Worm (Caenorhabditis elegans) whole organism, early embryonic: ENCODE measurements around the gene str-38.
"Not testable (repeated sequence)": the region's sequence is repeated elsewhere in the genome, so short reads cannot be mapped to it uniquely, and the experiment has no call there.

Experiments used
- B0310.2 ChIP-seq: sonication (generic microtip); optimal IDR thresholded peaks from 2 replicates; lab custom pipeline; 2016; ENCODE audit warnings: mild to moderate bottlenecking, missing genetic modification characterization, missing compliant biosample characterization
- F13C5.2 ChIP-seq: sonication (generic microtip); optimal IDR thresholded peaks from 2 replicates; lab custom pipeline; 2017; ENCODE audit warnings: mild to moderate bottlenecking, missing genetic modification characterization, inconsistent platforms, missing compliant biosample characterization
- aly-1 ChIP-seq: sonication (generic microtip); optimal IDR thresholded peaks from 2 replicates; lab custom pipeline; 2016; ENCODE audit warnings: missing genetic modification characterization, missing compliant biosample characterization
- ama-1 ChIP-seq: fragments of 150-350 bp; optimal IDR thresholded peaks from 2 replicates; lab custom pipeline; 2014
- ceh-13 ChIP-seq: fragments of 200-800 bp; sonication (Bioruptor generic); optimal IDR thresholded peaks from 2 replicates; lab custom pipeline; 2018; ENCODE audit warnings: mild to moderate bottlenecking, missing genetic modification characterization, missing compliant biosample characterization
- ceh-36 ChIP-seq: sonication (generic microtip); optimal IDR thresholded peaks from 2 replicates; lab custom pipeline; 2016; ENCODE audit warnings: missing genetic modification characterization, inconsistent platforms, missing compliant biosample characterization
- ets-7 ChIP-seq: sonication (generic microtip); optimal IDR thresholded peaks from 2 replicates; lab custom pipeline; 2016; ENCODE audit warnings: missing genotype, missing genetic modification characterization, missing compliant biosample characterization
- flt-1 ChIP-seq: fragments of 200-800 bp; sonication (Bioruptor generic); IDR thresholded peaks from 2 replicates; pipeline ENCODE4 v1.3.6; 2022; ENCODE audit warnings: missing genetic modification characterization, missing compliant biosample characterization
- hmbx-1 ChIP-seq: sonication (generic microtip); optimal IDR thresholded peaks from 2 replicates; lab custom pipeline; 2016; ENCODE audit warnings: mild to moderate bottlenecking, missing genetic modification characterization, missing compliant biosample characterization
- hmg-4 ChIP-seq: fragments of 200-800 bp; sonication (Bioruptor generic); optimal IDR thresholded peaks from 2 replicates; lab custom pipeline; 2018; ENCODE audit warnings: mild to moderate bottlenecking, missing genetic modification characterization, missing compliant biosample characterization
- hnd-1 ChIP-seq: sonication (generic microtip); optimal IDR thresholded peaks from 2 replicates; lab custom pipeline; 2016; ENCODE audit warnings: missing genetic modification characterization, missing compliant biosample characterization
- pes-1 ChIP-seq: fragments of 200-800 bp; sonication (Bioruptor generic); IDR thresholded peaks from 2 replicates; pipeline ENCODE4 v1.3.6; 2022; ENCODE audit warnings: missing genetic modification reagents, missing genetic modification characterization, missing compliant biosample characterization
- scrt-1 ChIP-seq: fragments of 200-800 bp; sonication (Bioruptor generic); IDR thresholded peaks from 2 replicates; pipeline ENCODE4 v1.3.6; 2022; ENCODE audit warnings: missing genetic modification characterization, missing compliant biosample characterization
- sea-1 ChIP-seq: fragments of 200-800 bp; sonication (Bioruptor generic); conservative IDR thresholded peaks from 2 replicates; pipeline ENCODE4 v1.3.6; 2022; ENCODE audit warnings: missing genetic modification characterization, missing compliant biosample characterization
- tbx-11 ChIP-seq: fragments of 200-800 bp; sonication (Bioruptor generic); IDR thresholded peaks from 2 replicates; pipeline ENCODE4 v1.3.6; 2022; ENCODE audit warnings: missing genetic modification characterization, missing compliant biosample characterization
- tbx-37 ChIP-seq: fragments of 200-800 bp; sonication (Bioruptor generic); conservative IDR thresholded peaks from 2 replicates; pipeline ENCODE4 v1.3.6; 2022; ENCODE audit warnings: missing genetic modification reagents, missing genetic modification characterization, missing compliant biosample characterization
- tra-4 ChIP-seq: sonication (generic microtip); optimal IDR thresholded peaks from 2 replicates; lab custom pipeline; 2017; ENCODE audit warnings: missing genetic modification characterization, missing compliant biosample characterization

Gene str-38

DNA sequence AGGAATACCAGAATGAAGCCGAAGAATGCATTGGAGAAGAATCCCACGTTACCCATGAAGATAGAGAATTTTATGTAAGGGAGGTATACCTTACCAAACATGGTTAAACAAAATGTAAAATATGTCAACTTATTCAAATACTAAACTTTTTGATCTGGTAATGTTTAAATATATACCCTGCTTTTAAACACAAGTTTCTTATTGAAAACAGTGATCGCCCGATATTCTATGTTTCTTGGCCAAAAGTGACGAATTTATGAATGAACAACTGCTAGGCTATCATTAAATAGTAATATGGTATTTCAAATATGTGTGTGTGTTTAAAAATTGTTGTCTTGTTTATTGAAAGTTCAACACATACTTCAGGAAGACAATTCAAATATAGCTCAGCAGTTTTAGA, 16.2 kb upstream of the str-38 start, which contains the start of gene T23D5.8:
T23D5.8 (minus strand) TSS at position 101 of the 400 bp plus-strand sequence.
- TF ChIP-seq hmbx-1 (tag; lab: Kevin White, UChicago); hnd-1 (tag; lab: Kevin White, UChicago); flt-1 (GFP tag; lab: Robert Waterston, UW): not testable (repeated sequence)

DNA sequence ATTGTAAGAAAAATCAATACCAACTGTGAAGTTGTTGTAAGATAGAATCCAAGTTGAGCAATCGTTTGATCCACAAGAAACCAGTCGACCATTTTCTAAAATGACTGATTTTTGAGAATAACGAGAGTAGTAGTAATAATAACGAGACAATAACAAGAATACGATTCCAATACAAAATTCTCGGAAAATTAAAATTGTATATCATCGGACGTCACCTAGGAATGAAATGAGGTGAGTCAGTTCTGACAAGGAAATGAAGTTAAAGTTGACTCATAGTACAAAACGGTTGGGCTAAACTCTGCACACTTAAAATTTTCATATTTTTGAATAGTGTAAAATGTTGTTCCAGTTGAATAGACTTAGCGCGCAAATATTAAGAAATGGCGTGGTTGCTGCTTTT, 12.3 kb upstream of the str-38 start, which contains the start of gene str-19:
str-19 (minus strand) TSS at position 101 of the 400 bp plus-strand sequence.
- TF ChIP-seq ets-7 (tag; lab: Kevin White, UChicago); flt-1 (GFP tag; lab: Robert Waterston, UW); ama-1 (lab: Kevin White, UChicago): not testable (repeated sequence)

DNA sequence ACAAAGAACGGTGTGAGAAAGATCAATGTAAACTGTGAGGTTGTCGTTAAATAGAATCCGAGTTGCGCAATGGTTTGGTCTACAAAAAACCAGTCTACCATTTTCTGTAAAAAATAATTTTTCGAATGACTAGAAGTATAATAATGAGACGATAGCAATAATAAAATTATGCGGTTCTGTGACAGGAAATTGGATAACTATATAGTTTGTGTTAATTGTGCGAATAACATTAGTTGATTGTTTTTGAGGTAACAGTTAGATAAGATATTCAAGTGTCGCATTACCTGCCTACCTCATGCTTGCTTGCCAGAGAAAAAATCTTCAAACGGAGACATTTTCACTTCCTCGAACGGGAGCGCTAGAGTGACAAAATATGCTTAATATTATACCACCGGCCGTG, 9.7 kb upstream of the str-38 start, which contains the start of gene str-18:
str-18 (minus strand) TSS at position 101 of the 400 bp plus-strand sequence.
- TF ChIP-seq hmg-4 (GFP tag; lab: Kevin White, UChicago), result no peak

- TF ChIP-seq tbx-11 (GFP tag; lab: Robert Waterston, UW) (no peak), tbx-37 (no peak), ceh-36 (tag; lab: Kevin White, UChicago) (no peak), flt-1 (GFP tag; lab: Robert Waterston, UW) (no peak), tra-4 (tag; lab: Kevin White, UChicago) (no peak), scrt-1 (GFP tag; lab: Robert Waterston, UW) (no peak), ama-1 (lab: Kevin White, UChicago) (no peak), aly-1 (tag; lab: Kevin White, UChicago) (no peak)
Measured at ce11 chrV:15735720-15736119, 3.6 kb upstream of the str-38 start, which contains the start of gene str-27. Gene str-27, minus strand, starts transcription at chrV:15735820.

ce11 chrV:15733568-15733967, 1.5 kb upstream of the str-38 start, which contains the start of gene T23D5.3:
Gene T23D5.3, minus strand, starts transcription at chrV:15733668.
- TF ChIP-seq ets-7 (tag; lab: Kevin White, UChicago) (no peak), tbx-11 (GFP tag; lab: Robert Waterston, UW) (no peak), sea-1 (GFP tag; lab: Robert Waterston, UW) (no peak), flt-1 (GFP tag; lab: Robert Waterston, UW) (no peak), ama-1 (lab: Kevin White, UChicago) (no peak), scrt-1 (GFP tag; lab: Robert Waterston, UW) (no peak), hnd-1 (tag; lab: Kevin White, UChicago) (no peak), hmg-4 (GFP tag; lab: Kevin White, UChicago) (no peak), aly-1 (tag; lab: Kevin White, UChicago) (no peak)

- TF ChIP-seq aly-1 (tag; lab: Kevin White, UChicago) (no peak), hmbx-1 (tag; lab: Kevin White, UChicago) (no peak), F13C5.2 (tag; lab: Kevin White, UChicago) (no peak), B0310.2 (tag; lab: Kevin White, UChicago) (no peak), ets-7 (tag; lab: Kevin White, UChicago) (no peak), tbx-11 (GFP tag; lab: Robert Waterston, UW) (no peak), ceh-36 (tag; lab: Kevin White, UChicago) (no peak), ama-1 (lab: Kevin White, UChicago) (no peak), tbx-37 (no peak), tra-4 (tag; lab: Kevin White, UChicago) (no peak)
Measured at ce11 chrV:15733020-15733419, 911 bp upstream of the str-38 start.

- TF ChIP-seq ama-1 (lab: Kevin White, UChicago) (no peak), scrt-1 (GFP tag; lab: Robert Waterston, UW) (no peak), flt-1 (GFP tag; lab: Robert Waterston, UW) (no peak), ceh-36 (tag; lab: Kevin White, UChicago) (no peak), tbx-37 (no peak), hnd-1 (tag; lab: Kevin White, UChicago) (no peak), hmg-4 (GFP tag; lab: Kevin White, UChicago) (no peak), aly-1 (tag; lab: Kevin White, UChicago) (no peak), hmbx-1 (tag; lab: Kevin White, UChicago) (no peak), tra-4 (tag; lab: Kevin White, UChicago) (no peak), pes-1 (GFP tag; lab: Robert Waterston, UW) (no peak), sea-1 (GFP tag; lab: Robert Waterston, UW) (no peak), tbx-11 (GFP tag; lab: Robert Waterston, UW) (no peak), ets-7 (tag; lab: Kevin White, UChicago) (no peak), ceh-13 (no peak)
Measured at ce11 chrV:15730459-15730858, 1.6 kb downstream of the str-38 start, which contains the start of gene Y6E2A.10. Gene Y6E2A.10, minus strand, starts transcription at chrV:15730559.

DNA sequence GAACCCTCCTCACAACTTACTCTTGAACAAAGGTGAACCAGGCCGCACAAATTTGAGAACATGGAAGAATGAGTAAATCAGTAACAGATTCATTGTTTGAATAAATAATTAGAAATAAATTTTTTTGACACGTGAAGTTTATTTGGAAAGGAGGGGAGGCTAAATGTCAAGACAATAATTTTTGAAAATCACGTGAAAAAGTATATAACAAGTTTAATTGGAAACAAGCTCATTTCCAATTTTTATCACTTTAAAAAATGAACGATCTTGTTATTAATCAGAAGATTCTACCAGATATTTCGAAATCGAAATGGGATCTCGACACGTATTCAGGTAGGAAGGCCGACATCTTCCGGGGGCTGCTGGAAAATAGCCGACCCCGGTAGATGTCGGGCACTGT, 5.5 kb downstream of the str-38 start, which contains the start of the genes irld-57 and sfxn-1.3:
irld-57 (minus strand) TSS at position 101 of the 400 bp plus-strand sequence.
sfxn-1.3 (plus strand) TSS at position 232 of the 400 bp plus-strand sequence.
- no peak for TF ChIP-seq ets-7 (tag; lab: Kevin White, UChicago)
- no peak for TF ChIP-seq ama-1 (lab: Kevin White, UChicago)
- TF ChIP-seq ceh-13, result no peak
- no peak for TF ChIP-seq pes-1 (GFP tag; lab: Robert Waterston, UW)
- no peak for TF ChIP-seq hnd-1 (tag; lab: Kevin White, UChicago)
- TF ChIP-seq ceh-36 (tag; lab: Kevin White, UChicago), result no peak
- no peak for TF ChIP-seq flt-1 (GFP tag; lab: Robert Waterston, UW)
- no peak for TF ChIP-seq aly-1 (tag; lab: Kevin White, UChicago)
- TF ChIP-seq tra-4 (tag; lab: Kevin White, UChicago), result no peak
- TF ChIP-seq tbx-11 (GFP tag; lab: Robert Waterston, UW), result no peak
- no peak for TF ChIP-seq hmbx-1 (tag; lab: Kevin White, UChicago)
- no peak for TF ChIP-seq tbx-37
- TF ChIP-seq sea-1 (GFP tag; lab: Robert Waterston, UW), result no peak
- no peak for TF ChIP-seq hmg-4 (GFP tag; lab: Kevin White, UChicago)
- no peak for TF ChIP-seq B0310.2 (tag; lab: Kevin White, UChicago)
- TF ChIP-seq scrt-1 (GFP tag; lab: Robert Waterston, UW), result no peak
- no peak for TF ChIP-seq F13C5.2 (tag; lab: Kevin White, UChicago)
